Fruit fly (Drosophila melanogaster) whole organism, embryonic: Measurements from ENCODE around the gene CG3119.

Experiments used
- ATbp ChIP-seq: fragments of 200-800 bp; sonication (Bioruptor generic); optimal IDR thresholded peaks from 2 replicates; lab custom pipeline; 2017; ENCODE audit warnings: missing biosample characterization, mild to moderate bottlenecking, missing genetic modification characterization, missing genetic modification reagents
- Asciz ChIP-seq: fragments of 200-800 bp; sonication (Bioruptor generic); optimal IDR thresholded peaks from 2 replicates; lab custom pipeline; 2017; ENCODE audit warnings: missing biosample characterization, mild to moderate bottlenecking, missing genetic modification characterization, missing genetic modification reagents
- Bdp1 ChIP-seq: fragments of 200-800 bp; sonication (Bioruptor generic); optimal IDR thresholded peaks from 3 replicates; lab custom pipeline; 2016; ENCODE audit warnings: missing biosample characterization, missing genetic modification characterization
- C15 ChIP-seq: fragments of 200-800 bp; sonication (Bioruptor generic); IDR thresholded peaks from 3 replicates; pipeline ENCODE4 v1.3.6; 2022; ENCODE audit warnings: missing biosample characterization, missing genetic modification characterization
- CG11398 ChIP-seq: fragments of 200-800 bp; sonication (Bioruptor generic); optimal IDR thresholded peaks from 2 replicates; lab custom pipeline; 2016; ENCODE audit warnings: missing biosample characterization, missing genetic modification characterization
- CG12155 ChIP-seq: fragments of 200-800 bp; sonication (Bioruptor generic); optimal IDR thresholded peaks from 3 replicates; lab custom pipeline; 2016; ENCODE audit warnings: missing biosample characterization, missing genetic modification characterization
- CG1602 ChIP-seq: fragments of 200-800 bp; sonication (Bioruptor generic); optimal IDR thresholded peaks from 3 replicates; lab custom pipeline; 2016; ENCODE audit warnings: missing biosample characterization, missing genetic modification characterization
- CG2202 ChIP-seq: fragments of 200-800 bp; sonication (Bioruptor generic); optimal IDR thresholded peaks from 2 replicates; lab custom pipeline; 2018; ENCODE audit warnings: missing biosample characterization, mild to moderate bottlenecking, missing genetic modification characterization
- CG2678 ChIP-seq: fragments of 200-800 bp; sonication (Bioruptor generic); optimal IDR thresholded peaks from 3 replicates; lab custom pipeline; 2019; ENCODE audit warnings: missing biosample characterization, mild to moderate bottlenecking, missing genetic modification characterization, moderate library complexity
- CG32532 ChIP-seq: fragments of 200-800 bp; sonication (Bioruptor generic); IDR thresholded peaks from 2 replicates; pipeline ENCODE4 v1.3.6; 2022; ENCODE audit warnings: missing biosample characterization, missing genetic modification characterization
- CG42726 ChIP-seq: fragments of 200-800 bp; sonication (Bioruptor generic); IDR thresholded peaks from 2 replicates; pipeline ENCODE4 v1.3.6; 2022; ENCODE audit warnings: missing biosample characterization, missing genetic modification characterization; ENCODE audit not compliant: partially characterized antibody
- CG4360 ChIP-seq: fragments of 200-800 bp; sonication (Bioruptor generic); IDR thresholded peaks from 2 replicates; pipeline ENCODE4 v1.3.6; 2022; ENCODE audit warnings: missing biosample characterization, missing genetic modification characterization
- CG7372 ChIP-seq: fragments of 200-800 bp; sonication (Bioruptor generic); IDR thresholded peaks from 2 replicates; pipeline ENCODE4 v1.3.6; 2022; ENCODE audit warnings: missing biosample characterization, missing genetic modification characterization
- CG7745 ChIP-seq: fragments of 200-800 bp; sonication (Bioruptor generic); optimal IDR thresholded peaks from 2 replicates; lab custom pipeline; 2018; ENCODE audit warnings: missing biosample characterization, mild to moderate bottlenecking, missing genetic modification characterization, moderate library complexity
- CG9609 ChIP-seq: fragments of 200-800 bp; sonication (Bioruptor generic); optimal IDR thresholded peaks from 3 replicates; lab custom pipeline; 2016; ENCODE audit warnings: missing biosample characterization, missing genetic modification characterization
- Dfd ChIP-seq, 2 experiments: fragments of >200 bp; optimal IDR thresholded peaks; 2 replicates each; lab custom pipeline; 2017; ENCODE audit warnings: missing biosample characterization in 2 of 2, missing genetic modification characterization in 2 of 2
- Dll ChIP-seq: fragments of 200-800 bp; sonication (Bioruptor generic); IDR thresholded peaks from 4 replicates; pipeline ENCODE4 v1.3.6; 2022; ENCODE audit warnings: missing biosample characterization, missing genetic modification characterization; ENCODE audit not compliant: partially characterized antibody
- Doc3 ChIP-seq: fragments of 200-800 bp; sonication (Bioruptor generic); IDR thresholded peaks from 3 replicates; pipeline ENCODE4 v1.3.6; 2022; ENCODE audit warnings: missing biosample characterization, missing genetic modification characterization; ENCODE audit not compliant: partially characterized antibody
- Fer1 ChIP-seq: fragments of 200-800 bp; sonication (Bioruptor generic); optimal IDR thresholded peaks from 2 replicates; lab custom pipeline; 2017; ENCODE audit warnings: missing biosample characterization, mild to moderate bottlenecking, missing genetic modification characterization
- HmgZ ChIP-seq: fragments of 200-800 bp; sonication (Bioruptor generic); optimal IDR thresholded peaks from 2 replicates; lab custom pipeline; 2018; ENCODE audit warnings: missing biosample characterization, mild to moderate bottlenecking, missing genetic modification characterization
- Sox102F ChIP-seq: fragments of 200-800 bp; sonication (Bioruptor generic); optimal IDR thresholded peaks from 2 replicates; lab custom pipeline; 2018; ENCODE audit warnings: missing biosample characterization, mild to moderate bottlenecking, missing genetic modification characterization, moderate library complexity
- Stat92E ChIP-seq, 3 experiments: fragments of >200 bp in 2 of 3; fragments of 200-800 bp in 1 of 3; sonication (Bioruptor generic) in 1 of 3; optimal IDR thresholded peaks; 2 replicates each; lab custom pipeline; 2017 to 2019; ENCODE audit warnings: missing biosample characterization in 3 of 3, missing genetic modification characterization in 3 of 3, mild to moderate bottlenecking in 1 of 3, moderate library complexity in 1 of 3
- bowl ChIP-seq: fragments of 200-800 bp; sonication (Bioruptor generic); IDR thresholded peaks from 2 replicates; pipeline ENCODE4 v1.3.6; 2022; ENCODE audit warnings: missing biosample characterization, missing genetic modification characterization
- bsh ChIP-seq, 2 experiments: fragments of 200-800 bp; sonication (Bioruptor generic); optimal IDR thresholded peaks; 2 replicates each; lab custom pipeline; 2017 to 2018; ENCODE audit warnings: mild to moderate bottlenecking in 2 of 2, missing biosample characterization in 2 of 2, missing genetic modification characterization in 2 of 2, moderate library complexity in 1 of 2
- da ChIP-seq: fragments of 200-800 bp; sonication (Bioruptor generic); optimal IDR thresholded peaks from 2 replicates; lab custom pipeline; 2016; ENCODE audit warnings: missing biosample characterization, missing genetic modification characterization
- disco-r ChIP-seq: fragments of 200-800 bp; sonication (Bioruptor generic); optimal IDR thresholded peaks from 2 replicates; lab custom pipeline; 2016; ENCODE audit warnings: missing biosample characterization, missing genetic modification characterization
- dmrt99B ChIP-seq: fragments of 200-800 bp; sonication (Bioruptor generic); optimal IDR thresholded peaks from 2 replicates; lab custom pipeline; 2018; ENCODE audit warnings: missing biosample characterization, mild to moderate bottlenecking, missing genetic modification characterization, moderate library complexity
- ems ChIP-seq: fragments of 200-800 bp; sonication (Bioruptor generic); optimal IDR thresholded peaks from 3 replicates; lab custom pipeline; 2016; ENCODE audit warnings: missing biosample characterization, missing genetic modification characterization
- ewg ChIP-seq: fragments of 200-800 bp; sonication (Bioruptor generic); optimal IDR thresholded peaks from 3 replicates; lab custom pipeline; 2017; ENCODE audit warnings: mild to moderate bottlenecking, missing biosample characterization, missing genetic modification reagents, missing genetic modification characterization
- fru ChIP-seq: fragments of >200 bp; optimal IDR thresholded peaks from 2 replicates; lab custom pipeline; 2017
- ftz-f1 ChIP-seq: fragments of 200-800 bp; sonication (Bioruptor generic); optimal IDR thresholded peaks from 2 replicates; lab custom pipeline; 2016; ENCODE audit warnings: missing biosample characterization, missing genetic modification characterization
- hkb ChIP-seq, 2 experiments: fragments of 200-800 bp in 1 of 2; fragments of >200 bp in 1 of 2; sonication (Bioruptor generic) in 1 of 2; IDR thresholded peaks in 1 of 2; optimal IDR thresholded peaks in 1 of 2; 2 replicates each; pipeline versions ENCODE4 v1.3.6 to Lab custom; 2017 to 2022; ENCODE audit warnings: missing biosample characterization in 1 of 2, missing genetic modification characterization in 1 of 2
- insv ChIP-seq, 2 experiments: fragments of 200-800 bp; sonication (Bioruptor generic); optimal IDR thresholded peaks; 3 replicates each; lab custom pipeline; 2016 to 2018; ENCODE audit warnings: missing biosample characterization in 2 of 2, missing genetic modification characterization in 2 of 2
- lbe ChIP-seq: fragments of 200-800 bp; sonication (Bioruptor generic); optimal IDR thresholded peaks from 2 replicates; lab custom pipeline; 2016; ENCODE audit warnings: missing biosample characterization, mild to moderate bottlenecking, missing genetic modification characterization
- lmd ChIP-seq: fragments of 200-800 bp; sonication (Bioruptor generic); IDR thresholded peaks from 2 replicates; pipeline ENCODE4 v1.3.6; 2022; ENCODE audit warnings: missing biosample characterization, missing genetic modification characterization
- otp ChIP-seq: fragments of 200-800 bp; sonication (Bioruptor generic); IDR thresholded peaks from 3 replicates; pipeline ENCODE4, ENCODE4 v1.3.6; 2022; ENCODE audit warnings: missing biosample characterization, missing genetic modification characterization
- sd ChIP-seq: fragments of 200-800 bp; sonication (Bioruptor generic); optimal IDR thresholded peaks from 3 replicates; lab custom pipeline; 2018; ENCODE audit warnings: missing biosample characterization, mild to moderate bottlenecking, missing genetic modification characterization, moderate library complexity
- tin ChIP-seq: fragments of 200-800 bp; sonication (Bioruptor generic); optimal IDR thresholded peaks from 3 replicates; lab custom pipeline; 2016; ENCODE audit warnings: missing biosample characterization, missing genetic modification characterization
- trh ChIP-seq: fragments of 200-800 bp; sonication (Bioruptor generic); optimal IDR thresholded peaks from 2 replicates; lab custom pipeline; 2016; ENCODE audit warnings: missing biosample characterization, missing genetic modification characterization
- unc-4 ChIP-seq: fragments of 200-800 bp; sonication (Bioruptor generic); IDR thresholded peaks from 2 replicates; pipeline ENCODE4 v1.3.6; 2022; ENCODE audit warnings: missing biosample characterization, missing genetic modification characterization; ENCODE audit not compliant: partially characterized antibody
- yki ChIP-seq: fragments of >200 bp; optimal IDR thresholded peaks from 3 replicates; lab custom pipeline; 2018

CG3119 gene

DNA sequence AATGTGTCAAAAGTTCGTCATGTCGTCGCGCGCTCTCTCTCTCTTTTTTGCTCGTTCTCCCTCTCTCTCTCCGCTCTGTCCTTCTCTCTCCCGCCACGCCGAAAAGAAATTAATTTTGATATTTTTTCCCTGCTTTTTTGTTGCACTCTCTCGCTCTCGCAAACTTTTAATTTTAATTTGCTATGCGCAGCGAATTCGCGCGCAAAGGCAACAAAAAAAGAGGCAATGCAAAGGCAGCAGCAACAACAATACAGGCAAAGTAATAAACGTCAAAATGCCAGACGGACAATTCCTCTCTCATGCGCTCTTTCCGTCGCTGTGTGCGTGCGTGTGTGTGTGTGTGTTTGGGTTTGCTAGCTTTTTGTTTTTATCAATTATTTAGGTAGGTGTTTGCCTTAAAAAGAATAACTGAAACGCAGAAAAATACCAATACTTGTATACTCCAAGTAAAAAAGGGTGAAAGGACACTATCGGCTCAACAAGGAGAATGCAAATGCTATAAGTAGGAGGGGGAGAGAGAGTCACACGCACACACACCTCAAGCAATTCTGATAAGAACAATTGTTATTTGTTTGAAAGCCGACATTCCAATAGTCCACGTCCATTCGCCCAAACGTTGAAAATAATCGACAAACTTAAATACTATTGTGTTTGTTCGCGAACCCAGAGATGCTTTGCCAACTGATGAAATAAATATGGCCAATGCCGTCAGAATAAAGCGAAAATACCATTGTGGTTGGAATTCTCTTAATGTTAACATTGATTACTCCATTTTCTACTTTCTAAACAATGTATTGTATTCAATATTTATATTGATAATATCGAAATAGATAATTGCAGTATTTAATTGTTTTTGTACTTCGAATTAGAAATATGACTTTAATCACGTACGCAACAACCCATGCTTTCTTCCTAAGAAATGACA lies 49.2 kb upstream of the CG3119 start (continued):
- TF ChIP-seq tin (GFP tag; lab: Kevin White, UChicago) (no peak), CG2678 (tag; lab: Kevin White, UChicago) (no peak), Sox102F (no peak), ewg (peak; percentile 48), CG11398 (GFP tag; lab: Kevin White, UChicago) (no peak), bsh (GFP tag; optimal IDR thresholded peaks at IDR 0.05; lab: Kevin White, UChicago) (peak in 1 of 2 experiments; percentile 29), Stat92E (GFP tag; optimal IDR thresholded peaks at IDR 0.05; lab: Kevin White, UChicago) (no peak), ems (GFP tag; lab: Kevin White, UChicago) (no peak), Doc3 (0 out of 3 replicates have a peak, but pooled peaks have one; percentile 15), fru (no peak), sd (tag; lab: Kevin White, UChicago) (peak; percentile 72), trh (GFP tag; lab: Kevin White, UChicago) (no peak), CG4360 (GFP tag; lab: Robert Waterston, UW) (peak; percentile 65), CG7745 (tag; lab: Kevin White, UChicago) (peak; percentile 99), dmrt99B (tag; lab: Kevin White, UChicago) (no peak), CG12155 (GFP tag; lab: Kevin White, UChicago) (no peak), Dfd (GFP tag; optimal IDR thresholded peaks at IDR 0.05; lab: Kevin White, UChicago) (no peak), CG32532 (GFP tag; lab: Robert Waterston, UW) (no peak; the same call in 1 of the 2 replicates), lbe (peak; percentile 1), yki (peak; percentile 31), da (GFP tag; lab: Kevin White, UChicago) (no peak), Bdp1 (GFP tag; lab: Kevin White, UChicago) (no peak), C15 (GFP tag; lab: Robert Waterston, UW) (no peak), ATbp (GFP tag; lab: Kevin White, UChicago) (peak; percentile 5), CG9609 (GFP tag; lab: Kevin White, UChicago) (no peak), ftz-f1 (GFP tag; lab: Kevin White, UChicago) (no peak), CG2202 (tag; lab: Kevin White, UChicago) (no peak), CG7372 (no peak), otp (GFP tag; lab: Robert Waterston, UW) (no peak), unc-4 (GFP tag; lab: Robert Waterston, UW) (0 out of 2 replicates have a peak, but pooled peaks have one; percentile 17), CG1602 (no peak), Fer1 (no peak), HmgZ (tag; lab: Kevin White, UChicago) (peak; percentile 14), insv (GFP tag; optimal IDR thresholded peaks at IDR 0.05; lab: Kevin White, UChicago) (peak; percentile 41 to 93), Asciz (GFP tag; lab: Kevin White, UChicago) (no peak), bowl (GFP tag; lab: Robert Waterston, UW) (no peak), CG42726 (GFP tag; lab: Robert Waterston, UW) (no peak), Dll (GFP tag; lab: Robert Waterston, UW) (peak; percentile 38; the same call in 1 of the 4 replicates), hkb (optimal IDR thresholded peaks at IDR 0.05; lab: Kevin White, UChicago) (no peak), hkb (GFP tag; IDR thresholded peaks at IDR 0.05; lab: Robert Waterston, UW) (0 out of 2 replicates have a peak, but pooled peaks have one; percentile 34), disco-r (GFP tag; lab: Kevin White, UChicago) (no peak), lmd (GFP tag; lab: Robert Waterston, UW) (no peak)
